Fruit fly (Drosophila melanogaster) whole organism, adult: ENCODE results near the gene CG5968.

Experiments
- CG11617 ChIP-seq: fragments of 200-800 bp; sonication (Bioruptor generic); optimal IDR thresholded peaks from 2 replicates; lab custom pipeline; 2017; ENCODE audit warnings: mild to moderate bottlenecking, missing biosample characterization, missing genetic modification reagents, missing genetic modification characterization
- CG12768 ChIP-seq: fragments of 200-800 bp; sonication (Bioruptor generic); optimal IDR thresholded peaks from 2 replicates; lab custom pipeline; 2017; ENCODE audit warnings: missing biosample characterization, missing genetic modification characterization, mild to moderate bottlenecking, moderate library complexity, missing genetic modification reagents
- CG14711 ChIP-seq: fragments of 200-800 bp; sonication (Bioruptor generic); optimal IDR thresholded peaks from 2 replicates; lab custom pipeline; 2018; ENCODE audit warnings: missing biosample characterization, mild to moderate bottlenecking, missing genetic modification characterization, moderate library complexity
- CG1620 ChIP-seq: fragments of 200-800 bp; sonication (Bioruptor generic); optimal IDR thresholded peaks from 2 replicates; lab custom pipeline; 2016; ENCODE audit warnings: missing biosample characterization, missing genetic modification characterization
- CG33017 ChIP-seq: fragments of 200-800 bp; sonication (Bioruptor generic); optimal IDR thresholded peaks from 2 replicates; lab custom pipeline; 2018; ENCODE audit warnings: missing biosample characterization, mild to moderate bottlenecking, missing genetic modification characterization, moderate library complexity
- CG5204 ChIP-seq: fragments of 200-800 bp; sonication (Bioruptor generic); optimal IDR thresholded peaks from 2 replicates; lab custom pipeline; 2016; ENCODE audit warnings: missing biosample characterization, missing genetic modification characterization
- CG7045 ChIP-seq: fragments of 200-800 bp; sonication (Bioruptor generic); optimal IDR thresholded peaks from 2 replicates; lab custom pipeline; 2017; ENCODE audit warnings: missing biosample characterization, mild to moderate bottlenecking, missing genetic modification characterization
- CG7101 ChIP-seq: fragments of 200-800 bp; sonication (Bioruptor generic); optimal IDR thresholded peaks from 2 replicates; lab custom pipeline; 2018; ENCODE audit warnings: missing biosample characterization, mild to moderate bottlenecking, missing genetic modification characterization, moderate library complexity
- Clk ChIP-seq: fragments of 200-800 bp; sonication (Bioruptor generic); optimal IDR thresholded peaks from 2 replicates; lab custom pipeline; 2017; ENCODE audit warnings: missing biosample characterization, missing genetic modification characterization
- Crg-1 ChIP-seq: fragments of 200-800 bp; sonication (Bioruptor generic); optimal IDR thresholded peaks from 2 replicates; lab custom pipeline; 2016; ENCODE audit warnings: missing biosample characterization, missing genetic modification characterization
- Hr96 ChIP-seq: fragments of 200-800 bp; sonication (Bioruptor generic); optimal IDR thresholded peaks from 2 replicates; lab custom pipeline; 2016; ENCODE audit warnings: missing biosample characterization, missing genetic modification characterization
- Mnt ChIP-seq: fragments of 200-800 bp; sonication (Bioruptor generic); optimal IDR thresholded peaks from 2 replicates; lab custom pipeline; 2016; ENCODE audit warnings: missing biosample characterization, mild to moderate bottlenecking, missing genetic modification characterization
- bab1 ChIP-seq: fragments of 200-800 bp; sonication (Bioruptor generic); optimal IDR thresholded peaks from 3 replicates; lab custom pipeline; 2019; ENCODE audit warnings: missing biosample characterization, mild to moderate bottlenecking, missing genetic modification characterization, moderate library complexity
- cic ChIP-seq: fragments of 200-800 bp; sonication (Bioruptor generic); optimal IDR thresholded peaks from 2 replicates; lab custom pipeline; 2017; ENCODE audit warnings: missing biosample characterization, mild to moderate bottlenecking, missing genetic modification characterization, moderate library complexity
- cnc ChIP-seq, 2 experiments: fragments of >200 bp; optimal IDR thresholded peaks; 2 replicates each; lab custom pipeline; 2017
- kay ChIP-seq: fragments of 200-800 bp; sonication (Bioruptor generic); peaks from one replicate; lab custom pipeline; 2016; ENCODE audit warnings: missing biosample characterization, missing genetic modification characterization, borderline replicate concordance
- ovo ChIP-seq: fragments of 200-800 bp; sonication (Bioruptor generic); optimal IDR thresholded peaks from 2 replicates; lab custom pipeline; 2016; ENCODE audit warnings: missing biosample characterization, missing genetic modification characterization
- pad ChIP-seq: fragments of 200-800 bp; sonication (Bioruptor generic); optimal IDR thresholded peaks from 3 replicates; lab custom pipeline; 2017; ENCODE audit warnings: missing biosample characterization, missing genetic modification characterization, mild to moderate bottlenecking, moderate library complexity, missing genetic modification reagents
- tj ChIP-seq: fragments of 200-800 bp; sonication (Bioruptor generic); optimal IDR thresholded peaks from 3 replicates; lab custom pipeline; 2017; ENCODE audit warnings: missing biosample characterization, mild to moderate bottlenecking, missing genetic modification characterization, moderate library complexity
- toe ChIP-seq: fragments of 200-800 bp; sonication (Bioruptor generic); optimal IDR thresholded peaks from 2 replicates; lab custom pipeline; 2016; ENCODE audit warnings: missing biosample characterization, missing genetic modification characterization

The CG5968 gene

dm6 chr2L:16549859-16550258, at the start of gene CG5968:
CG5968 (minus strand) TSS chr2L:16549959.
- TF ChIP-seq CG5204 (no peak), Hr96 (no peak), ovo (GFP tag; lab: Kevin White, UChicago) (no peak), CG11617 (GFP tag; lab: Kevin White, UChicago) (no peak), kay (GFP tag; lab: Kevin White, UChicago) (no peak), Mnt (GFP tag; lab: Kevin White, UChicago) (no peak), CG7045 (GFP tag; lab: Kevin White, UChicago) (no peak), CG1620 (GFP tag; lab: Kevin White, UChicago) (no peak), Clk (GFP tag; lab: Kevin White, UChicago) (no peak), CG7101 (tag; lab: Kevin White, UChicago) (no peak), cnc (optimal IDR thresholded peaks at IDR 0.05; lab: Kevin White, UChicago) (no peak), CG14711 (tag; lab: Kevin White, UChicago) (no peak), cic (GFP tag; lab: Kevin White, UChicago) (no peak), pad (GFP tag; lab: Kevin White, UChicago) (no peak), Crg-1 (GFP tag; lab: Kevin White, UChicago) (no peak), CG33017 (tag; lab: Kevin White, UChicago) (no peak), toe (GFP tag; lab: Kevin White, UChicago) (no peak), CG12768 (GFP tag; lab: Kevin White, UChicago) (no peak)

dm6 chr2L:16598738-16599124, 49.0 kb upstream of the CG5968 start:
- no peak for TF ChIP-seq cnc (optimal IDR thresholded peaks at IDR 0.05; lab: Kevin White, UChicago)
- TF ChIP-seq bab1 (GFP tag; lab: Kevin White, UChicago) = no peak
- no peak for TF ChIP-seq cic (GFP tag; lab: Kevin White, UChicago)
- no peak for TF ChIP-seq ovo (GFP tag; lab: Kevin White, UChicago)
- TF ChIP-seq kay (GFP tag; lab: Kevin White, UChicago) = peak; percentile 31
- TF ChIP-seq tj (GFP tag; lab: Kevin White, UChicago) = no peak

dm6 chr2L:16597798-16598737, 48.3 kb upstream of the CG5968 start:
- no peak for TF ChIP-seq Clk (GFP tag; lab: Kevin White, UChicago)
- TF ChIP-seq ovo (GFP tag; lab: Kevin White, UChicago) = no peak
- no peak for TF ChIP-seq bab1 (GFP tag; lab: Kevin White, UChicago)
- no peak for TF ChIP-seq CG12768 (GFP tag; lab: Kevin White, UChicago)
- no peak for TF ChIP-seq Crg-1 (GFP tag; lab: Kevin White, UChicago)
- no peak for TF ChIP-seq CG14711 (tag; lab: Kevin White, UChicago)

- TF ChIP-seq CG1620 (GFP tag; lab: Kevin White, UChicago) (no peak), pad (GFP tag; lab: Kevin White, UChicago) (no peak), Hr96 (no peak), Mnt (GFP tag; lab: Kevin White, UChicago) (no peak), Clk (GFP tag; lab: Kevin White, UChicago) (no peak), ovo (GFP tag; lab: Kevin White, UChicago) (no peak), CG7101 (tag; lab: Kevin White, UChicago) (no peak)
Observed at dm6 chr2L:16595938-16596337, 46.2 kb upstream of the CG5968 start.

dm6 chr2L:16594628-16595027, 44.9 kb upstream of the CG5968 start:
- TF ChIP-seq Hr96 (no peak), kay (GFP tag; lab: Kevin White, UChicago) (peak; percentile 37), cic (GFP tag; lab: Kevin White, UChicago) (no peak), Mnt (GFP tag; lab: Kevin White, UChicago) (no peak), CG33017 (tag; lab: Kevin White, UChicago) (no peak), Clk (GFP tag; lab: Kevin White, UChicago) (no peak)

- TF ChIP-seq CG11617 (GFP tag; lab: Kevin White, UChicago) (no peak), CG14711 (tag; lab: Kevin White, UChicago) (no peak), CG7045 (GFP tag; lab: Kevin White, UChicago) (no peak), Crg-1 (GFP tag; lab: Kevin White, UChicago) (no peak), CG33017 (tag; lab: Kevin White, UChicago) (no peak), CG12768 (GFP tag; lab: Kevin White, UChicago) (no peak), toe (GFP tag; lab: Kevin White, UChicago) (no peak), CG5204 (no peak), CG7101 (tag; lab: Kevin White, UChicago) (no peak)
Observed at dm6 chr2L:16593895-16594468, 44.2 kb upstream of the CG5968 start.
